Fruit fly (Drosophila melanogaster): ENCODE measurements around the gene Cp38.

Gene Cp38

DNA sequence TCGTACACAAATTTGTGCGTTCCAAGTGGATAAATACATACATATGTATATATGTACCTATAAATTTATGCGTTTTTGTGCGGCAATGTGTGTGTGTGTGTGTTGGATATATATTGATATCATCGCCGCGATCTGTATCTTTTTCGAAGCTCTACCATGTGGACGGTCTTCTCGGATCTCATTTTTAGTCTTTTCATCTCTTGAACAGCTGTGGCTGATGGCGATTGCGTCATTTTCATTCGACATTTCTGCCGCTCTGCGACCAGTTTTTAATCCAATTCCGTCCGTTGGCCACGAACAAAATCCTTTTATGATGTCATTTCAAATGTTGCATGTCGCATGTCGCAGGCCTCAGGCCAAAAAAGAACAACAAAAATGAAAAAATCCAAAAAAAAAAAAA is 38.9 kb downstream of the Cp38 start (continued):
- no peak for TF ChIP-seq Six4 (GFP tag; optimal IDR thresholded peaks at IDR 0.05)
- TF ChIP-seq fru (optimal IDR thresholded peaks at IDR 0.05), result no peak
- TF ChIP-seq CG6654 (GFP tag; optimal IDR thresholded peaks at IDR 0.05), result no peak
- TF ChIP-seq Bgb (GFP tag; IDR thresholded peaks at IDR 0.05; ENCODE audit: partially characterized antibody), result no peak
- no peak for TF ChIP-seq NC2β (GFP tag; optimal IDR thresholded peaks at IDR 0.05)
- TF ChIP-seq insv (GFP tag; optimal IDR thresholded peaks at IDR 0.05), result no peak
- no peak for TF ChIP-seq bigmax (GFP tag; optimal IDR thresholded peaks at IDR 0.05)
- TF ChIP-seq H2.0 (GFP tag; IDR thresholded peaks at IDR 0.05), result no peak
- no peak for TF ChIP-seq Dbx (GFP tag; IDR thresholded peaks at IDR 0.05)

DNA sequence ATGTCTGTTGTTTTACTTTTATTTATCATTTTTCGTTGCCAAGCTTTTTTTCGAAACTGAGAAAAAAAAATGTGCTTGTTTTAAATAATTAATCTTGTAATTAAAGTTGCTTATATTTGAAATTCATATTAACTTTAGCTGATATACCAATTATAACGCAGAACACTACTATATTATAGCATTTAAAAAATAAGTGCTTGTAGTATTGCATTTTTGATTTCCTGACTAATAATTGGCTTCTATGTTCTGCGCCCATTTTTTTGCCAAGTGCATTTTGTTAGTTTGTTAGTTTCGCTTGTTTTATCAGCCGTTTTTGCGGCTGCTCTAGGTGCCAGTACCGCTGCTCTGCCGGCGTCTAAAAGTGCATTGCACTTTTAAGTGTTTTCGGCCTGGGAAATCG is 39.9 kb downstream of the Cp38 start:
- TF ChIP-seq gem (tag; optimal IDR thresholded peaks at IDR 0.05) (peak; percentile 5), row (GFP tag; IDR thresholded peaks at IDR 0.05) (0 out of 3 replicates have a peak, but pooled peaks have one; percentile 17), Drgx (GFP tag; IDR thresholded peaks at IDR 0.05) (peak; percentile 55), CG7839 (tag; optimal IDR thresholded peaks at IDR 0.05) (no peak), emc (GFP tag; optimal IDR thresholded peaks at IDR 0.05) (no peak), CG14441 (GFP tag; IDR thresholded peaks at IDR 0.05) (no peak)

DNA sequence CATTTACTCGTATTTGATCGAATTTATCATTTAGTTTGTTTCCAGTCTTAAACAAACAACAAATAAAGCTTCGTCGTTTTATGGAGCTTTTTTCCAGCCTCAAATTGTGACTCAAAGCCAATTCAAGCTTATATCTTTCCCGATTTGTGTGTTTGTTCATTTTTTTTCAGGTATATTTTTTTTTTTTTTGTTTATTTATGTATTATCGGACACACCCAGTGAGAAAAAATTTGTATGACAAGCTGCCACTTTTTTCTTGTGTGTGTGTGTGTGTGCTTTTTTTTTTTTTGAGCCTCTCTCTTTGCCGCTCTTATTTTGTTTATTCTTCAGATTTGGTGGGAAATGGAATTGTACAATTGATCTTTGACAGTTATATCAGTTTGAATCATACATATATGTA is 40.9 kb downstream of the Cp38 start:
- TF ChIP-seq z (GFP tag; IDR thresholded peaks at IDR 0.05) (peak; percentile 58; the same call in 1 of the 3 replicates), sqz (GFP tag; optimal IDR thresholded peaks at IDR 0.05) (peak; percentile 79), Scr (GFP tag; IDR thresholded peaks at IDR 0.05; ENCODE audit: partially characterized antibody) (no peak)

DNA sequence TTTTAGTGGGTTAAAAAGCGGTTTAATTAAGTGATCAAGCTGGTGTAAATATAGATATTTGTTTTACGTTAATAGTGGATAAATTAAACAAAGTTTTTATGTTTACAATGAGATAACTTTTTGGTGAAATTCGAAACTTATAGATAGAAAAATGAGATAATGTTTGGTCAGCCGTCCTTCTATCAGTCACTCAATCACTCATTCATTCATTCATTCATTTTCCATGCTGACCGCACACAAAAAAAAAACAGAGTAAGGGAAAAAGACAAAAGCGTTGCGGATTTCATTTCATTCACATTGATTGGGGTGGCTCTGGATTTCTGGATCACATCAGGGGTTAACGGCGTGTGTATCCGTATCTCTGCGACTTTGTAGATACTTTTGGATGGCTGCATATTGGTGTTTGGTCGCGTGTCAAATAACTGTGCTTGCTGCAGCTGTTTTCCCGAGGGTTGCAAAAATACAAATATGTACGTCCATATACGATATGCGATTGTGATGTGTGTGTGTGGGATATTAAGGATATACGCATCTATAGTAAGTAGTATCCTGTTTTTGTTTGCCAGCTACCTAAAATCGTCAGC is 42.0 kb downstream of the Cp38 start:
- TF ChIP-seq CG13624 (GFP tag; optimal IDR thresholded peaks at IDR 0.05) (no peak), dan (GFP tag; IDR thresholded peaks at IDR 0.05) (no peak), CG13424 (tag; optimal IDR thresholded peaks at IDR 0.05) (no peak), CG14667 (GFP tag; IDR thresholded peaks at IDR 0.05) (no peak), crp (GFP tag; optimal IDR thresholded peaks at IDR 0.05) (no peak), nerfin-1 (tag; optimal IDR thresholded peaks at IDR 0.05) (peak; percentile 88), ci (GFP tag; IDR thresholded peaks at IDR 0.05) (no peak), CG6791 (GFP tag; IDR thresholded peaks at IDR 0.05; ENCODE audit: partially characterized antibody) (0 out of 3 replicates have a peak, but pooled peaks have one; percentile 15), wek (GFP tag; optimal IDR thresholded peaks at IDR 0.05) (no peak), CG11723 (GFP tag; optimal IDR thresholded peaks at IDR 0.05) (no peak), Hr78 (GFP tag; optimal IDR thresholded peaks at IDR 0.05) (no peak), Dll (GFP tag; IDR thresholded peaks at IDR 0.05; ENCODE audit: partially characterized antibody) (no peak), stc (GFP tag; IDR thresholded peaks at IDR 0.05) (no peak), CG32772 (GFP tag; IDR thresholded peaks at IDR 0.05) (no peak), pfk (GFP tag; optimal IDR thresholded peaks at IDR 0.05) (no peak), CG8281 (tag; optimal IDR thresholded peaks at IDR 0.05) (peak; percentile 95), pros (GFP tag; optimal IDR thresholded peaks at IDR 0.05) (peak; percentile 61), ranshi (GFP tag; IDR thresholded peaks at IDR 0.05) (no peak), Hey (tag; optimal IDR thresholded peaks at IDR 0.05) (peak; percentile 60), kni (GFP tag; optimal IDR thresholded peaks at IDR 0.05) (peak; percentile 31), sqz (GFP tag; optimal IDR thresholded peaks at IDR 0.05) (peak; percentile 19), gsb-n (tag; optimal IDR thresholded peaks at IDR 0.05) (no peak), H2.0 (GFP tag; IDR thresholded peaks at IDR 0.05) (no peak), gro (GFP tag; optimal IDR thresholded peaks at IDR 0.05) (no peak), Tbp (GFP tag; optimal IDR thresholded peaks at IDR 0.05) (no peak), gcm2 (GFP tag; optimal IDR thresholded peaks at IDR 0.05) (no peak), sens (GFP tag) (peak; percentile 67), CG10565 (GFP tag; optimal IDR thresholded peaks at IDR 0.05) (no peak), CG32532 (GFP tag; IDR thresholded peaks at IDR 0.05) (no peak), CG8765 (GFP tag; IDR thresholded peaks at IDR 0.05) (no peak)
